Worm (Caenorhabditis elegans) whole organism, L1 larva: ENCODE results near the gene F28C6.9.

Source experiments
- C04F5.9 ChIP-seq: sonication (generic microtip); optimal IDR thresholded peaks from 2 replicates; lab custom pipeline; 2016; ENCODE audit warnings: missing genetic modification characterization, missing compliant biosample characterization
- C16A3.4 ChIP-seq: fragments of 150-350 bp; optimal IDR thresholded peaks from 2 replicates; lab custom pipeline; 2014; ENCODE audit warnings: missing biosample characterization, missing genetic modification characterization
- C34B4.2 ChIP-seq: sonication (generic microtip); optimal IDR thresholded peaks from 2 replicates; lab custom pipeline; 2017; ENCODE audit warnings: mild to moderate bottlenecking, missing genetic modification characterization, missing compliant biosample characterization
- Y116A8C.19 ChIP-seq: sonication (generic microtip); optimal IDR thresholded peaks from 2 replicates; lab custom pipeline; 2016; ENCODE audit warnings: missing compliant biosample characterization, missing genetic modification characterization, borderline replicate concordance
- ama-1 ChIP-seq: fragments of 150-350 bp; optimal IDR thresholded peaks from 2 replicates; lab custom pipeline; 2014
- ceh-8 ChIP-seq: fragments of 200-800 bp; sonication (Bioruptor generic); optimal IDR thresholded peaks from 2 replicates; lab custom pipeline; 2018; ENCODE audit warnings: mild to moderate bottlenecking, missing genetic modification characterization, moderate library complexity, missing compliant biosample characterization
- ceh-82 ChIP-seq, 3 experiments: fragments of 150-350 bp in 1 of 3; sonication (generic microtip) in 2 of 3; optimal IDR thresholded peaks; 2 replicates each; lab custom pipeline; 2014 to 2017; ENCODE audit warnings: missing biosample characterization in 3 of 3, missing genetic modification characterization in 3 of 3
- ceh-88 ChIP-seq: fragments of 200-800 bp; sonication (Bioruptor generic); IDR thresholded peaks from 2 replicates; pipeline ENCODE4 v1.3.6; 2022; ENCODE audit warnings: missing genetic modification characterization, missing compliant biosample characterization
- ceh-90 ChIP-seq: sonication (generic microtip); optimal IDR thresholded peaks from 2 replicates; lab custom pipeline; 2016; ENCODE audit warnings: missing genetic modification characterization, missing compliant biosample characterization
- ces-1 ChIP-seq: fragments of 150-350 bp; optimal IDR thresholded peaks from 2 replicates; lab custom pipeline; 2014; ENCODE audit warnings: missing biosample characterization, missing genetic modification reagents, missing genetic modification characterization
- dpl-1 ChIP-seq, 3 experiments: fragments of 150-350 bp in 2 of 3; sonication (generic microtip) in 1 of 3; optimal IDR thresholded peaks; 2 replicates each; lab custom pipeline; 2014 to 2017; ENCODE audit warnings: missing biosample characterization in 3 of 3, missing genetic modification characterization in 3 of 3, missing genetic modification reagents in 3 of 3
- dsc-1 ChIP-seq: sonication (generic microtip); optimal IDR thresholded peaks from 2 replicates; lab custom pipeline; 2016; ENCODE audit warnings: mild to moderate bottlenecking, missing genetic modification characterization, missing compliant biosample characterization
- egl-13 ChIP-seq: sonication (generic microtip); optimal IDR thresholded peaks from 2 replicates; lab custom pipeline; 2016; ENCODE audit warnings: missing genotype, missing genetic modification reagents, missing genetic modification characterization, missing compliant biosample characterization
- elt-2 ChIP-seq: sonication (generic microtip); optimal IDR thresholded peaks from 2 replicates; lab custom pipeline; 2016; ENCODE audit warnings: missing genetic modification characterization, mild to moderate bottlenecking, inconsistent platforms, missing compliant biosample characterization, missing genetic modification reagents
- grh-1 ChIP-seq: fragments of 200-800 bp; sonication (Bioruptor generic); IDR thresholded peaks from 2 replicates; pipeline ENCODE4 v1.3.6; 2022; ENCODE audit warnings: missing genetic modification reagents, missing genetic modification characterization, missing compliant biosample characterization
- hpl-2 ChIP-seq: fragments of 150-350 bp; optimal IDR thresholded peaks from 2 replicates; lab custom pipeline; 2014; ENCODE audit warnings: missing biosample characterization, missing genetic modification reagents, missing genetic modification characterization
- isw-1 ChIP-seq: fragments of 200-800 bp; sonication (Bioruptor generic); IDR thresholded peaks from 2 replicates; pipeline ENCODE4 v1.3.6; 2022; ENCODE audit warnings: missing genetic modification characterization, missing compliant biosample characterization
- jun-1 ChIP-seq: fragments of 150-350 bp; optimal IDR thresholded peaks from 2 replicates; lab custom pipeline; 2014; ENCODE audit warnings: missing biosample characterization, missing genetic modification reagents, missing genetic modification characterization
- lin-14 ChIP-seq: fragments of 200-800 bp; sonication (Bioruptor generic); optimal IDR thresholded peaks from 2 replicates; lab custom pipeline; 2018; ENCODE audit warnings: mild to moderate bottlenecking, missing genetic modification characterization, moderate library complexity, missing compliant biosample characterization
- lir-3 ChIP-seq: sonication (generic microtip); optimal IDR thresholded peaks from 2 replicates; lab custom pipeline; 2016; ENCODE audit warnings: mild to moderate bottlenecking, missing genetic modification characterization, moderate library complexity, missing compliant biosample characterization; ENCODE audit not compliant: poor library complexity
- lsy-2 ChIP-seq, 2 experiments: fragments of 150-350 bp; optimal IDR thresholded peaks; 2 replicates each; lab custom pipeline; 2014; ENCODE audit warnings: missing biosample characterization in 2 of 2, missing genetic modification characterization in 2 of 2
- mdl-1 ChIP-seq, 2 experiments: fragments of 150-350 bp; optimal IDR thresholded peaks; 2 replicates each; lab custom pipeline; 2014 to 2017; ENCODE audit warnings: missing biosample characterization in 2 of 2, missing genetic modification characterization in 2 of 2, inconsistent platforms in 1 of 2
- mep-1 ChIP-seq: fragments of 150-350 bp; optimal IDR thresholded peaks from 2 replicates; lab custom pipeline; 2014; ENCODE audit warnings: missing biosample characterization, missing genetic modification characterization
- nhr-12 ChIP-seq: sonication (generic microtip); optimal IDR thresholded peaks from 2 replicates; lab custom pipeline; 2017; ENCODE audit warnings: missing biosample characterization, missing genetic modification characterization
- nhr-20 ChIP-seq: sonication (generic microtip); optimal IDR thresholded peaks from 2 replicates; lab custom pipeline; 2016; ENCODE audit warnings: mild to moderate bottlenecking, missing genetic modification characterization, missing compliant biosample characterization
- nhr-237 ChIP-seq: fragments of 150-350 bp; optimal IDR thresholded peaks from 2 replicates; lab custom pipeline; 2014; ENCODE audit warnings: missing biosample characterization, missing genetic modification characterization
- nhr-76 ChIP-seq: sonication (generic microtip); optimal IDR thresholded peaks from 2 replicates; lab custom pipeline; 2017; ENCODE audit warnings: missing biosample characterization, missing genetic modification characterization
- nhr-77 ChIP-seq: fragments of 150-350 bp; optimal IDR thresholded peaks from 2 replicates; lab custom pipeline; 2014; ENCODE audit warnings: missing biosample characterization, missing genetic modification characterization
- nhr-84 ChIP-seq: sonication (generic microtip); optimal IDR thresholded peaks from 2 replicates; lab custom pipeline; 2017; ENCODE audit warnings: missing biosample characterization, missing genetic modification characterization
- nhr-90 ChIP-seq: sonication (generic microtip); optimal IDR thresholded peaks from 2 replicates; lab custom pipeline; 2016; ENCODE audit warnings: mild to moderate bottlenecking, missing genetic modification characterization, missing compliant biosample characterization; ENCODE audit not compliant: poor library complexity
- pax-3 ChIP-seq: fragments of 200-800 bp; sonication (Bioruptor generic); optimal IDR thresholded peaks from 2 replicates; lab custom pipeline; 2018; ENCODE audit warnings: mild to moderate bottlenecking, missing genetic modification characterization, moderate library complexity, missing compliant biosample characterization
- pqm-1 ChIP-seq: sonication (generic microtip); optimal IDR thresholded peaks from 3 replicates; lab custom pipeline; 2017; ENCODE audit warnings: missing biosample characterization, missing genetic modification characterization
- rnt-1 ChIP-seq: sonication (generic microtip); optimal IDR thresholded peaks from 2 replicates; lab custom pipeline; 2016; ENCODE audit warnings: mild to moderate bottlenecking, missing genetic modification characterization, moderate library complexity, missing compliant biosample characterization
- snu-23 ChIP-seq: sonication (generic microtip); optimal IDR thresholded peaks from 2 replicates; lab custom pipeline; 2016; ENCODE audit warnings: missing genetic modification characterization, missing compliant biosample characterization
- sptf-1 ChIP-seq: fragments of 150-350 bp; optimal IDR thresholded peaks from 2 replicates; lab custom pipeline; 2014; ENCODE audit warnings: missing biosample characterization, missing genetic modification characterization
- sup-37 ChIP-seq: fragments of 200-800 bp; sonication (Bioruptor generic); optimal IDR thresholded peaks from 2 replicates; lab custom pipeline; 2018; ENCODE audit warnings: mild to moderate bottlenecking, missing genetic modification characterization, missing compliant biosample characterization
- swsn-7 ChIP-seq: sonication (generic microtip); optimal IDR thresholded peaks from 2 replicates; lab custom pipeline; 2016; ENCODE audit warnings: missing genetic modification characterization, missing compliant biosample characterization
- tbx-2 ChIP-seq: sonication (generic microtip); optimal IDR thresholded peaks from 2 replicates; lab custom pipeline; 2016; ENCODE audit warnings: missing genetic modification characterization, missing compliant biosample characterization
- unc-130 ChIP-seq: fragments of 150-350 bp; optimal IDR thresholded peaks from 2 replicates; lab custom pipeline; 2017; ENCODE audit warnings: missing biosample characterization, missing genetic modification characterization, inconsistent platforms
- unc-30 ChIP-seq: sonication (generic microtip); optimal IDR thresholded peaks from 2 replicates; lab custom pipeline; 2017; ENCODE audit warnings: missing biosample characterization, missing genetic modification characterization
- unc-86 ChIP-seq: sonication (generic microtip); optimal IDR thresholded peaks from 2 replicates; lab custom pipeline; 2016; ENCODE audit warnings: missing genetic modification characterization, missing compliant biosample characterization
- unc-98 ChIP-seq: fragments of 200-800 bp; sonication (Bioruptor generic); IDR thresholded peaks from 2 replicates; pipeline ENCODE4 v1.3.6; 2022; ENCODE audit warnings: missing genetic modification characterization, missing compliant biosample characterization
- zip-4 ChIP-seq: fragments of 200-800 bp; sonication (Bioruptor generic); optimal IDR thresholded peaks from 2 replicates; lab custom pipeline; 2018; ENCODE audit warnings: mild to moderate bottlenecking, missing genetic modification characterization, moderate library complexity, missing compliant biosample characterization

Gene F28C6.9

ce11 chrII:8585036-8585627 is 24.9 kb downstream of the F28C6.9 start, which contains the start of gene F54C9.11 (continued):
- TF ChIP-seq zip-4, result no peak
- peak; percentile 12 for TF ChIP-seq mep-1 (tag; lab: Kevin White, UChicago)
- TF ChIP-seq snu-23, result peak; percentile 11
- no peak for TF ChIP-seq unc-30 (tag; lab: Kevin White, UChicago)
- no peak for TF ChIP-seq mdl-1 (tag; optimal IDR thresholded peaks at IDR 0.05; lab: Kevin White, UChicago)
- no peak for TF ChIP-seq nhr-90 (tag; lab: Kevin White, UChicago)
- TF ChIP-seq grh-1 (GFP tag; lab: Robert Waterston, UW), result no peak
- no peak for TF ChIP-seq elt-2 (tag; lab: Kevin White, UChicago)
- TF ChIP-seq sptf-1, result no peak
- TF ChIP-seq hpl-2, result no peak
- TF ChIP-seq unc-86 (tag; lab: Kevin White, UChicago), result no peak
- no peak for TF ChIP-seq isw-1
- no peak for TF ChIP-seq pax-3 (tag; lab: Kevin White, UChicago)
- TF ChIP-seq nhr-237 (tag; lab: Kevin White, UChicago), result no peak
- TF ChIP-seq nhr-20 (tag; lab: Kevin White, UChicago), result no peak
- TF ChIP-seq Y116A8C.19 (tag; lab: Kevin White, UChicago), result no peak
- no peak for TF ChIP-seq unc-98 (GFP tag; lab: Robert Waterston, UW)
- TF ChIP-seq sup-37 (GFP tag; lab: Kevin White, UChicago), result no peak
- peak; percentile 7 for TF ChIP-seq C16A3.4 (tag; lab: Kevin White, UChicago)
- TF ChIP-seq C34B4.2, result no peak
- TF ChIP-seq ces-1, result no peak
- no peak for TF ChIP-seq jun-1 (tag; lab: Kevin White, UChicago)
- peak in 1 of 2 experiments; percentile 57 for TF ChIP-seq lsy-2 (tag; optimal IDR thresholded peaks at IDR 0.05; lab: Kevin White, UChicago)
- no peak for TF ChIP-seq nhr-76
- TF ChIP-seq dpl-1 (GFP tag; optimal IDR thresholded peaks at IDR 0.05; lab: Kevin White, UChicago), result no peak
- no peak for TF ChIP-seq nhr-84 (tag; lab: Kevin White, UChicago)
- peak; percentile 42 for TF ChIP-seq rnt-1 (tag; lab: Kevin White, UChicago)
- TF ChIP-seq swsn-7, result no peak
- no peak for TF ChIP-seq tbx-2 (tag; lab: Kevin White, UChicago)
- no peak for TF ChIP-seq unc-130 (tag; lab: Kevin White, UChicago)

ce11 chrII:8583035-8583434 is 26.9 kb downstream of the F28C6.9 start:
- TF ChIP-seq swsn-7 (no peak), C04F5.9 (tag; lab: Kevin White, UChicago) (no peak), nhr-77 (tag; lab: Kevin White, UChicago) (no peak), dsc-1 (no peak), ces-1 (no peak), pqm-1 (tag; lab: Kevin White, UChicago) (no peak), lin-14 (GFP tag; lab: Kevin White, UChicago) (no peak)
- TF ChIP-seq, all 84 proteins: peak for 0

- TF ChIP-seq egl-13 (tag; lab: Kevin White, UChicago) (no peak), unc-86 (tag; lab: Kevin White, UChicago) (no peak), grh-1 (GFP tag; lab: Robert Waterston, UW) (no peak), nhr-12 (tag; lab: Kevin White, UChicago) (no peak), ceh-90 (tag; lab: Kevin White, UChicago) (no peak), zip-4 (no peak), ceh-8 (GFP tag; lab: Kevin White, UChicago) (no peak), lir-3 (tag; lab: Kevin White, UChicago) (no peak), dpl-1 (GFP tag; optimal IDR thresholded peaks at IDR 0.05; lab: Kevin White, UChicago) (no peak), unc-130 (tag; lab: Kevin White, UChicago) (no peak), ceh-88 (no peak), rnt-1 (tag; lab: Kevin White, UChicago) (no peak), ama-1 (lab: Kevin White, UChicago) (no peak), swsn-7 (no peak), ceh-82 (tag; optimal IDR thresholded peaks at IDR 0.05; lab: Kevin White, UChicago) (no peak), Y116A8C.19 (tag; lab: Kevin White, UChicago) (no peak)
Observed at ce11 chrII:8581700-8582099, 28.3 kb downstream of the F28C6.9 start, which contains the start of gene arl-1. Gene arl-1, plus strand, starts transcription at chrII:8582000.
